Worm (Caenorhabditis elegans) whole organism, L3 larva: ENCODE results near the gene Y62H9A.10.

ENCODE experiments used
- R02D3.7 ChIP-seq: fragments of 150-350 bp; optimal IDR thresholded peaks from 2 replicates; lab custom pipeline; 2014; ENCODE audit warnings: missing biosample characterization, missing genetic modification characterization
- ZK546.5 ChIP-seq: sonication (generic microtip); optimal IDR thresholded peaks from 2 replicates; lab custom pipeline; 2017; ENCODE audit warnings: missing biosample characterization, missing genetic modification characterization
- ama-1 ChIP-seq: fragments of 150-350 bp; optimal IDR thresholded peaks from 2 replicates; lab custom pipeline; 2018
- ceh-16 ChIP-seq: sonication (generic microtip); optimal IDR thresholded peaks from 2 replicates; lab custom pipeline; 2017; ENCODE audit warnings: missing biosample characterization, missing genetic modification characterization
- ceh-28 ChIP-seq: fragments of 150-350 bp; optimal IDR thresholded peaks from 2 replicates; lab custom pipeline; 2014; ENCODE audit warnings: missing biosample characterization, missing genetic modification reagents, missing genetic modification characterization
- ceh-82 ChIP-seq: fragments of 150-350 bp; optimal IDR thresholded peaks from 2 replicates; lab custom pipeline; 2014; ENCODE audit warnings: missing biosample characterization, missing genetic modification characterization
- egl-27 ChIP-seq: sonication (generic microtip); optimal IDR thresholded peaks from 4 replicates; lab custom pipeline; 2017; ENCODE audit warnings: missing biosample characterization, missing genetic modification reagents, missing genetic modification characterization
- egl-5 ChIP-seq: fragments of 150-350 bp; optimal IDR thresholded peaks from 2 replicates; lab custom pipeline; 2017; ENCODE audit warnings: missing biosample characterization, missing genetic modification reagents, missing genetic modification characterization, inconsistent platforms
- elt-1 ChIP-seq: fragments of 150-350 bp; optimal IDR thresholded peaks from 2 replicates; lab custom pipeline; 2014; ENCODE audit warnings: missing biosample characterization, missing genetic modification characterization
- elt-2 ChIP-seq: sonication (generic microtip); optimal IDR thresholded peaks from 2 replicates; lab custom pipeline; 2016; ENCODE audit warnings: missing genetic modification reagents, mild to moderate bottlenecking, missing genetic modification characterization, missing compliant biosample characterization
- eor-1 ChIP-seq, 2 experiments: fragments of 150-350 bp; optimal IDR thresholded peaks; 2 replicates each; lab custom pipeline; 2014 to 2018; ENCODE audit warnings: missing biosample characterization in 2 of 2, missing genetic modification characterization in 2 of 2
- fkh-2 ChIP-seq: fragments of 150-350 bp; optimal IDR thresholded peaks from 2 replicates; lab custom pipeline; 2014; ENCODE audit warnings: missing biosample characterization, missing genetic modification reagents, missing genetic modification characterization
- fos-1 ChIP-seq: fragments of 150-350 bp; optimal IDR thresholded peaks from 2 replicates; lab custom pipeline; 2014; ENCODE audit warnings: missing biosample characterization, missing genetic modification characterization
- lin-15B ChIP-seq: fragments of 150-350 bp; optimal IDR thresholded peaks from 2 replicates; lab custom pipeline; 2014; ENCODE audit warnings: missing biosample characterization, missing genetic modification characterization
- lin-39 ChIP-seq: fragments of 150-350 bp; optimal IDR thresholded peaks from 2 replicates; lab custom pipeline; 2018; ENCODE audit warnings: missing biosample characterization, missing genetic modification reagents, missing genetic modification characterization
- lsy-12 ChIP-seq: sonication (generic microtip); optimal IDR thresholded peaks from 2 replicates; lab custom pipeline; 2016; ENCODE audit warnings: mild to moderate bottlenecking, missing genetic modification characterization, missing compliant biosample characterization
- mml-1 ChIP-seq: fragments of 150-350 bp; sonication (generic microtip); optimal IDR thresholded peaks from 3 replicates; lab custom pipeline; 2014; ENCODE audit warnings: missing biosample characterization, missing genetic modification characterization
- nhr-11 ChIP-seq: fragments of 150-350 bp; optimal IDR thresholded peaks from 2 replicates; lab custom pipeline; 2014; ENCODE audit warnings: missing biosample characterization, missing genetic modification characterization
- nhr-23 ChIP-seq: fragments of 150-350 bp; optimal IDR thresholded peaks from 2 replicates; lab custom pipeline; 2014; ENCODE audit warnings: missing biosample characterization, missing genetic modification reagents, missing genetic modification characterization
- nhr-237 ChIP-seq: fragments of 150-350 bp; optimal IDR thresholded peaks from 2 replicates; lab custom pipeline; 2014; ENCODE audit warnings: missing biosample characterization, missing genetic modification characterization
- nhr-25 ChIP-seq: sonication (generic microtip); optimal IDR thresholded peaks from 2 replicates; lab custom pipeline; 2017; ENCODE audit warnings: missing biosample characterization, missing genetic modification characterization
- nhr-28 ChIP-seq: fragments of 150-350 bp; optimal IDR thresholded peaks from 2 replicates; lab custom pipeline; 2014; ENCODE audit warnings: missing biosample characterization, missing genetic modification characterization
- nhr-43 ChIP-seq: sonication (generic microtip); optimal IDR thresholded peaks from 2 replicates; lab custom pipeline; 2016; ENCODE audit warnings: mild to moderate bottlenecking, missing genetic modification characterization, missing compliant biosample characterization; ENCODE audit not compliant: poor library complexity, severe bottlenecking
- nhr-67 ChIP-seq: fragments of 150-350 bp; optimal IDR thresholded peaks from 2 replicates; lab custom pipeline; 2014; ENCODE audit warnings: missing biosample characterization, missing genetic modification characterization
- nhr-77 ChIP-seq: fragments of 150-350 bp; optimal IDR thresholded peaks from 2 replicates; lab custom pipeline; 2014; ENCODE audit warnings: missing biosample characterization, missing genetic modification characterization
- pha-4 ChIP-seq: fragments of 150-350 bp; optimal IDR thresholded peaks from 2 replicates; lab custom pipeline; 2014; ENCODE audit warnings: missing biosample characterization, missing genetic modification reagents, missing genetic modification characterization
- pqm-1 ChIP-seq: fragments of 150-350 bp; optimal IDR thresholded peaks from 2 replicates; lab custom pipeline; 2017; ENCODE audit warnings: missing biosample characterization, missing genetic modification characterization, inconsistent platforms
- skn-1 ChIP-seq: fragments of 150-350 bp; optimal IDR thresholded peaks from 2 replicates; lab custom pipeline; 2014; ENCODE audit warnings: missing biosample characterization, missing genetic modification characterization
- snpc-4 ChIP-seq: fragments of 150-350 bp; optimal IDR thresholded peaks from 2 replicates; lab custom pipeline; 2014; ENCODE audit warnings: missing biosample characterization, missing genetic modification characterization
- tbx-2 ChIP-seq: sonication (generic microtip); optimal IDR thresholded peaks from 2 replicates; lab custom pipeline; 2016; ENCODE audit warnings: mild to moderate bottlenecking, missing genetic modification characterization, missing compliant biosample characterization
- unc-62 ChIP-seq: fragments of 150-350 bp; sonication (generic microtip); optimal IDR thresholded peaks from 4 replicates; lab custom pipeline; 2014; ENCODE audit warnings: missing biosample characterization, missing genetic modification reagents, missing genetic modification characterization
- zag-1 ChIP-seq: fragments of 150-350 bp; optimal IDR thresholded peaks from 2 replicates; lab custom pipeline; 2014; ENCODE audit warnings: missing biosample characterization, missing genetic modification characterization
- ztf-11 ChIP-seq: fragments of 150-350 bp; optimal IDR thresholded peaks from 2 replicates; lab custom pipeline; 2014; ENCODE audit warnings: missing biosample characterization, missing genetic modification characterization
- ztf-4 ChIP-seq: fragments of 150-350 bp; optimal IDR thresholded peaks from 2 replicates; lab custom pipeline; 2014; ENCODE audit warnings: missing biosample characterization, missing genetic modification characterization

The Y62H9A.10 gene

DNA sequence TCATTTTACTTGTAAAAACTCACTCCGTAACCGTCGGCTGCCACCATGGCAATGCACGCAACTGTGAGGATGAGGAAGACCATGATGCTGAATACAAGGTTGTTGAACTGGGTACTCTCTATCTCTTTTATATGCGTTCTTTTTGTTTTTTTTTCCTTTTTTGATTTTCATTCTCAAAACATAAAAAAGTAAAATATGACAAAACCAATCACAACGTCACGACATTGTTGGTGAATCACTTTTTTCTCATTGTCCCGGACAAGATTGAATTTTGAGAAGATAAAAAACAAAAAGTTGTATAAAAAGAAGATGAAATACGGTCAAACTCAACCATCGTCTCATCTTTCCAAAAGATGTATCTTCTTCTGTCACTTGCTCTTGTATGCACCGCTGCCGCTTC is 19.8 kb downstream of the Y62H9A.10 start, which contains the start of the genes Y62H9A.5 and ule-5:
Gene Y62H9A.5 (minus strand): TSS at position 101 of the 400 bp plus-strand sequence.
Gene ule-5 (plus strand): TSS at position 328 of the 400 bp plus-strand sequence.
- no peak for TF ChIP-seq mml-1 (tag; lab: Kevin White, UChicago)
- TF ChIP-seq nhr-11 (tag; lab: Kevin White, UChicago) = no peak
- no peak for TF ChIP-seq zag-1
- TF ChIP-seq nhr-25 (tag; lab: Kevin White, UChicago) = no peak
- no peak for TF ChIP-seq elt-2
- TF ChIP-seq pha-4 (tag; lab: Kevin White, UChicago) = no peak
- TF ChIP-seq nhr-23 (tag; lab: Kevin White, UChicago) = no peak
- TF ChIP-seq pqm-1 (tag; lab: Kevin White, UChicago) = no peak
- TF ChIP-seq nhr-77 = no peak
- no peak for TF ChIP-seq ceh-16 (tag; lab: Kevin White, UChicago)
- TF ChIP-seq snpc-4 = no peak
- TF ChIP-seq ztf-4 (tag; lab: Kevin White, UChicago) = no peak
- TF ChIP-seq lin-15B (tag; lab: Kevin White, UChicago) = no peak
- TF ChIP-seq ZK546.5 (tag; lab: Kevin White, UChicago) = no peak

ce11 chrX:11879871-11880270 is 22.7 kb downstream of the Y62H9A.10 start, which contains the start of the genes Y62H9A.3 and Y62H9A.4:
Gene Y62H9A.3 (minus strand): TSS chrX:11879971.
Gene Y62H9A.4 (plus strand): TSS chrX:11880126.
- no peak for TF ChIP-seq elt-2
- no peak for TF ChIP-seq egl-27
- TF ChIP-seq nhr-25 (tag; lab: Kevin White, UChicago) = no peak
- TF ChIP-seq ztf-11 (tag; lab: Kevin White, UChicago) = no peak
- TF ChIP-seq ztf-4 (tag; lab: Kevin White, UChicago) = no peak
- no peak for TF ChIP-seq fkh-2 (tag; lab: Kevin White, UChicago)
- no peak for TF ChIP-seq elt-1 (tag; lab: Kevin White, UChicago)
- TF ChIP-seq eor-1 (tag; optimal IDR thresholded peaks at IDR 0.05; lab: Kevin White, UChicago) = no peak

- no peak for TF ChIP-seq egl-5 (tag; lab: Kevin White, UChicago)
- no peak for TF ChIP-seq egl-27
- no peak for TF ChIP-seq skn-1 (tag; lab: Kevin White, UChicago)
- TF ChIP-seq nhr-67 (tag; lab: Kevin White, UChicago) = no peak
- TF ChIP-seq ceh-82 (tag; lab: Kevin White, UChicago) = no peak
- no peak for TF ChIP-seq nhr-77
- no peak for TF ChIP-seq pha-4 (tag; lab: Kevin White, UChicago)
- no peak for TF ChIP-seq nhr-11 (tag; lab: Kevin White, UChicago)
- TF ChIP-seq nhr-43 (tag; lab: Kevin White, UChicago) = no peak
- TF ChIP-seq lin-39 (tag; lab: Kevin White, UChicago) = no peak
- TF ChIP-seq mml-1 (tag; lab: Kevin White, UChicago) = no peak
- no peak for TF ChIP-seq ama-1
Measured at ce11 chrX:11878109-11878508, 24.5 kb downstream of the Y62H9A.10 start, which contains the start of gene Y62H9A.2. Gene Y62H9A.2 (minus strand): TSS chrX:11878209.

DNA sequence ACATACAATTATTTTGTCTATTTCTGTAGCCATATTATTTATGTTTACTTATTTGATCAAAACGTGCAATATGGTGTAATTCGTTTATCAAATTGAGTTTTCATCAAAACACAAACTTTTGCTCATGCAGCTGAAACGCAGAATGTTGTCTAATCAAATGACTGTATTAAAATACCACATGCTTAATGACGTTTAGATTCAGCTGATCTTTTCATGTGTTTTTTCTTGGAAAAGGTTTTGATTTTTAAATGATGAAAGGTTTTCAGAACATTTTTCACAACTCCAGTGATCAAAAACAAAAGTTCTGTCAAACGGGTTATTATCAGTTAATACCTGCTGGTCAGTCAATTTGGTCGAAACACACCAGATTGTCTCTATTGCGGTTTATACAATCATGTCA is 27.3 kb downstream of the Y62H9A.10 start, which contains the start of gene Y62H9A.1:
Gene Y62H9A.1 (plus strand): TSS at position 282 of the 400 bp plus-strand sequence.
- TF ChIP-seq fos-1 (tag; lab: Kevin White, UChicago) (no peak), elt-1 (tag; lab: Kevin White, UChicago) (no peak), nhr-237 (no peak), nhr-43 (tag; lab: Kevin White, UChicago) (no peak), nhr-25 (tag; lab: Kevin White, UChicago) (no peak), ZK546.5 (tag; lab: Kevin White, UChicago) (no peak), nhr-77 (no peak), nhr-11 (tag; lab: Kevin White, UChicago) (no peak), eor-1 (tag; optimal IDR thresholded peaks at IDR 0.05; lab: Kevin White, UChicago) (no peak)
- TF ChIP-seq, all 47 proteins: peak for 0

DNA sequence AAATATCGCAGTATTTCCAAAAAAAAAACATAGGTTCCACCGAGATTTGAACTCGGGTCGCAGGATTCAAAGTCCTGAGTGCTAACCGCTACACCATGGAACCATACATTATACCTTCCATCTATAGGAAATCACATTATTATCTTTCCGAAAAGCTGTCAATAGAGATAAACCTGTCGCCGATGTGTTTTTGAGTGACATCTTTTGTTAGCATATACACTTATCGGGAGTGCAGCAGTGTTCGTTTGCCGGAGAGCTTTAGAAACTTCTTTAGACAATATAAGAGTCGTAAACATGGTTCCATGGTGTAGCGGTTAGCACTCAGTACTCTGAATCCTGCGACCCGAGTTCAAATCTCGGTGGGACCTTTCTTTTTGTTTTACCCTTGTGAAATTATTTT is 30.4 kb downstream of the Y62H9A.10 start:
- no peak for TF ChIP-seq fkh-2 (tag; lab: Kevin White, UChicago)
- no peak for TF ChIP-seq ZK546.5 (tag; lab: Kevin White, UChicago)
- no peak for TF ChIP-seq ceh-28
- TF ChIP-seq R02D3.7 (tag; lab: Kevin White, UChicago) = no peak

DNA sequence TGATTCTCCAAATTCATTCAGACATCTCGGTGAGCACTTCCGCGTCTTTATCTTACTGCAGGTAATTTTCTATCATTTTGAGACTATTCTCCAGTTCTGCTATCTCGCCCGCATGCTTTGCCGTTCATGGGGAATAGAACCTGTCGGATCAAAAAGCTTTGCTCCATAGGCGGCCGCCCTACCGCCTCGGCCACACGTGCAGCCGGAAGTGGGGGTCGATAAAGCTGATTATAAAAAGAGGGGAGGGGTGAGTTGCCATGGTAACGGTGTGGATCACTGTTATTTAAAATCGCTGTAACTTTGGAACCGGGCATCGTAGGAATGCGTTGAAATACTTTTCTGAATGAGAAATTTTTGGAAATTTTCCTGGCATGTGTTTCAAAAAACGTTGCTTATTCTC is 32.2 kb downstream of the Y62H9A.10 start:
- TF ChIP-seq mml-1 (tag; lab: Kevin White, UChicago) = no peak
- no peak for TF ChIP-seq nhr-11 (tag; lab: Kevin White, UChicago)
- TF ChIP-seq lsy-12 (tag; lab: Kevin White, UChicago) = no peak
- no peak for TF ChIP-seq fos-1 (tag; lab: Kevin White, UChicago)
- TF ChIP-seq tbx-2 (tag; lab: Kevin White, UChicago) = no peak
- TF ChIP-seq unc-62 (GFP tag; lab: Kevin White, UChicago) = no peak
- no peak for TF ChIP-seq elt-1 (tag; lab: Kevin White, UChicago)
- no peak for TF ChIP-seq lin-15B (tag; lab: Kevin White, UChicago)
- TF ChIP-seq ceh-16 (tag; lab: Kevin White, UChicago) = no peak
- TF ChIP-seq R02D3.7 (tag; lab: Kevin White, UChicago) = no peak
- no peak for TF ChIP-seq nhr-28 (tag; lab: Kevin White, UChicago)
